Worm (Caenorhabditis elegans): ENCODE data around the gene pqn-39.

Gene pqn-39

ce11 chrX:13940287-13940686 lies 28.2 kb downstream of the pqn-39 start:
- no peak for TF ChIP-seq zag-1 (tag; optimal IDR thresholded peaks at IDR 0.05)
- TF ChIP-seq nhr-77 (tag; optimal IDR thresholded peaks at IDR 0.05): no peak
- TF ChIP-seq pqm-1 (tag; optimal IDR thresholded peaks at IDR 0.05): no peak
- no peak for TF ChIP-seq lin-15B (tag; optimal IDR thresholded peaks at IDR 0.05)
- no peak for TF ChIP-seq nhr-67 (tag; optimal IDR thresholded peaks at IDR 0.05)
- TF ChIP-seq aly-2 (tag; optimal IDR thresholded peaks at IDR 0.05): no peak
- no peak for TF ChIP-seq ztf-11 (tag; optimal IDR thresholded peaks at IDR 0.05)
- peak in 1 of 3 experiments; percentile 86 for TF ChIP-seq elt-3 (tag; optimal IDR thresholded peaks at IDR 0.05)
- no peak for TF ChIP-seq jun-1 (tag; optimal IDR thresholded peaks at IDR 0.05)

ce11 chrX:13939388-13939787 lies 29.1 kb downstream of the pqn-39 start:
- TF ChIP-seq unc-62 (GFP tag; optimal IDR thresholded peaks at IDR 0.05) (no peak), nhr-43 (tag; optimal IDR thresholded peaks at IDR 0.05; ENCODE audit: poor library complexity, severe bottlenecking) (peak; percentile 53), nhr-76 (tag; optimal IDR thresholded peaks at IDR 0.05) (no peak), fkh-10 (GFP tag; optimal IDR thresholded peaks at IDR 0.05) (no peak), nhr-25 (tag; optimal IDR thresholded peaks at IDR 0.05) (peak; percentile 40), mml-1 (tag; optimal IDR thresholded peaks at IDR 0.05) (no peak), ceh-28 (tag; optimal IDR thresholded peaks at IDR 0.05) (no peak), fos-1 (tag; optimal IDR thresholded peaks at IDR 0.05) (no peak), pha-4 (tag; optimal IDR thresholded peaks at IDR 0.05) (no peak), nhr-23 (tag; optimal IDR thresholded peaks at IDR 0.05) (peak; percentile 79), nhr-28 (tag; optimal IDR thresholded peaks at IDR 0.05) (no peak), nhr-237 (tag; optimal IDR thresholded peaks at IDR 0.05) (no peak), sea-2 (GFP tag; optimal IDR thresholded peaks at IDR 0.05) (no peak), unc-39 (tag; optimal IDR thresholded peaks at IDR 0.05) (no peak), jun-1 (tag; optimal IDR thresholded peaks at IDR 0.05) (no peak), daf-12 (tag; optimal IDR thresholded peaks at IDR 0.05) (no peak), nhr-77 (tag; optimal IDR thresholded peaks at IDR 0.05) (no peak), elt-3 (tag; optimal IDR thresholded peaks at IDR 0.05) (peak in 1 of 3 experiments; percentile 46)

- TF ChIP-seq elt-3 (tag; optimal IDR thresholded peaks at IDR 0.05) (peak; percentile 83 to 98 (median 92)), nhr-25 (tag; optimal IDR thresholded peaks at IDR 0.05) (peak; percentile 25), nhr-43 (tag; optimal IDR thresholded peaks at IDR 0.05; ENCODE audit: poor library complexity, severe bottlenecking) (no peak), nhr-23 (tag; optimal IDR thresholded peaks at IDR 0.05) (peak; percentile 39), nfya-1 (tag; optimal IDR thresholded peaks at IDR 0.05; ENCODE audit: insufficient read depth) (peak; percentile 40)
Observed at ce11 chrX:13937910-13938309, 30.6 kb downstream of the pqn-39 start.

- TF ChIP-seq sea-2 (GFP tag; optimal IDR thresholded peaks at IDR 0.05) (no peak), ztf-11 (tag; optimal IDR thresholded peaks at IDR 0.05) (no peak), snpc-4 (tag; optimal IDR thresholded peaks at IDR 0.05) (no peak), elt-3 (tag; optimal IDR thresholded peaks at IDR 0.05) (peak; percentile 69 to 99 (median 78)), R02D3.7 (tag; optimal IDR thresholded peaks at IDR 0.05) (peak; percentile 66), elt-2 (tag; optimal IDR thresholded peaks at IDR 0.05) (peak; percentile 85), pqm-1 (tag; optimal IDR thresholded peaks at IDR 0.05) (peak; percentile 94), ceh-82 (tag; optimal IDR thresholded peaks at IDR 0.05) (no peak), egl-5 (tag; optimal IDR thresholded peaks at IDR 0.05) (no peak), eor-1 (tag; optimal IDR thresholded peaks at IDR 0.05) (no peak), egl-27 (tag; optimal IDR thresholded peaks at IDR 0.05) (no peak), lin-39 (tag; optimal IDR thresholded peaks at IDR 0.05) (no peak)
Observed at ce11 chrX:13937350-13937749, 31.1 kb downstream of the pqn-39 start.

ce11 chrX:13936719-13937118 lies 31.8 kb downstream of the pqn-39 start:
- TF ChIP-seq jun-1 (tag; optimal IDR thresholded peaks at IDR 0.05) (no peak), nhr-25 (tag; optimal IDR thresholded peaks at IDR 0.05) (peak; percentile 30), nhr-76 (tag; optimal IDR thresholded peaks at IDR 0.05) (no peak), lsy-12 (tag; optimal IDR thresholded peaks at IDR 0.05) (peak; percentile 21), unc-62 (GFP tag; optimal IDR thresholded peaks at IDR 0.05) (no peak), pha-4 (tag; optimal IDR thresholded peaks at IDR 0.05) (no peak), ztf-11 (tag; optimal IDR thresholded peaks at IDR 0.05) (no peak), lin-39 (tag; optimal IDR thresholded peaks at IDR 0.05) (no peak), sea-2 (GFP tag; optimal IDR thresholded peaks at IDR 0.05) (no peak), fos-1 (tag; optimal IDR thresholded peaks at IDR 0.05) (no peak), ceh-28 (tag; optimal IDR thresholded peaks at IDR 0.05) (no peak), ztf-4 (tag; optimal IDR thresholded peaks at IDR 0.05) (no peak), ZK546.5 (tag; optimal IDR thresholded peaks at IDR 0.05) (no peak), lin-15B (tag; optimal IDR thresholded peaks at IDR 0.05) (no peak), nhr-237 (tag; optimal IDR thresholded peaks at IDR 0.05) (no peak), fkh-10 (GFP tag; optimal IDR thresholded peaks at IDR 0.05) (no peak), nhr-67 (tag; optimal IDR thresholded peaks at IDR 0.05) (no peak), hmg-11 (tag; optimal IDR thresholded peaks at IDR 0.05) (no peak), pqm-1 (tag; optimal IDR thresholded peaks at IDR 0.05) (no peak), fkh-2 (tag; optimal IDR thresholded peaks at IDR 0.05) (no peak), snpc-4 (tag; optimal IDR thresholded peaks at IDR 0.05) (no peak), nhr-12 (tag; optimal IDR thresholded peaks at IDR 0.05) (no peak), nhr-28 (tag; optimal IDR thresholded peaks at IDR 0.05) (no peak), ceh-9 (tag; optimal IDR thresholded peaks at IDR 0.05) (no peak), egl-27 (tag; optimal IDR thresholded peaks at IDR 0.05) (no peak), nhr-23 (tag; optimal IDR thresholded peaks at IDR 0.05) (peak; percentile 26), nhr-11 (tag; optimal IDR thresholded peaks at IDR 0.05) (no peak), elt-3 (tag; optimal IDR thresholded peaks at IDR 0.05) (peak in 2 of 3 experiments; percentile 12 to 59), R02D3.7 (tag; optimal IDR thresholded peaks at IDR 0.05) (no peak), elt-1 (tag; optimal IDR thresholded peaks at IDR 0.05) (no peak)

All from whole organism, L3 larva.